Fruit fly (Drosophila melanogaster): ENCODE measurements around the gene Gtpx.

Gene Gtpx

DNA sequence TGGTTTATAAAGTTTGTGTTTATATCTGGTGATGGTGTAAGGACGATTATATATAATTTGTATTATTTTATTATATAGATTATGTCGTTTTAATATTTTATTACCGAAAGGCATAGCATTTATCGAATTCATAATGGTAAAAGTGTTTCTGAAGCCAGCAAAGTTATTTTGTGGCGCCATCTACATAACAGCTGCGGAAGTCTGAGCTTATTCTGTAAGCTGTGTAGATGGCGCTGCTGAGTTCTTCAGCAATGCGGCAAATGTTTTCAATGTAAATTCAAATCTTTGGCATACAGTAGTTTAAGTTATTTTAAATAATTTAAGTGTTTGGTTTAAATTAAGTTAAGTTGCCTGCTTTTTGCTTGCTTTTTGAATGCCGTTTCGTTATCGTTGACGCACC, 37.7 kb upstream of the Gtpx start (continued):
- TF ChIP-seq ind (GFP tag; optimal IDR thresholded peaks at IDR 0.05) (peak; percentile 29), Scr (GFP tag; IDR thresholded peaks at IDR 0.05; ENCODE audit: partially characterized antibody) (no peak), ci (GFP tag; IDR thresholded peaks at IDR 0.05) (no peak; the same call in 2 of the 3 replicates), ewg (GFP tag; optimal IDR thresholded peaks at IDR 0.05) (no peak), chm (GFP tag; IDR thresholded peaks at IDR 0.05) (no peak), HmgZ (tag; optimal IDR thresholded peaks at IDR 0.05) (no peak), phol (tag; optimal IDR thresholded peaks at IDR 0.05) (peak; percentile 21), Dek (tag; optimal IDR thresholded peaks at IDR 0.05) (no peak), fd96Cb (tag; optimal IDR thresholded peaks at IDR 0.05) (peak; percentile 3), CG14667 (GFP tag; IDR thresholded peaks at IDR 0.05) (peak; percentile 47), jigr1 (GFP tag; IDR thresholded peaks at IDR 0.05) (no peak), sisA (GFP tag; IDR thresholded peaks at IDR 0.05) (peak; percentile 56), prd (optimal IDR thresholded peaks at IDR 0.05) (no peak), prd (GFP tag; IDR thresholded peaks at IDR 0.05) (peak; percentile 53; the same call in 2 of the 3 replicates), nau (GFP tag; optimal IDR thresholded peaks at IDR 0.05) (no peak), CG42726 (GFP tag; IDR thresholded peaks at IDR 0.05; ENCODE audit: partially characterized antibody) (peak; percentile 33; the same call in 1 of the 2 replicates), CG11695 (GFP tag; IDR thresholded peaks at IDR 0.05) (no peak), Chrac-16 (GFP tag; optimal IDR thresholded peaks at IDR 0.05) (no peak), Rfx (GFP tag; IDR thresholded peaks at IDR 0.05) (peak; percentile 83), CG17359 (tag; optimal IDR thresholded peaks at IDR 0.05) (peak; percentile 55), Mad (GFP tag; optimal IDR thresholded peaks at IDR 0.05) (no peak), Ssrp (tag; optimal IDR thresholded peaks at IDR 0.05) (no peak), Nf-YB (GFP tag; optimal IDR thresholded peaks at IDR 0.05) (no peak), HHEX (GFP tag; optimal IDR thresholded peaks at IDR 0.05) (peak; percentile 4), jumu (GFP tag; optimal IDR thresholded peaks at IDR 0.05) (no peak), run (tag; optimal IDR thresholded peaks at IDR 0.05) (no peak), pnt (GFP tag; optimal IDR thresholded peaks at IDR 0.05) (no peak), BtbVII (GFP tag; optimal IDR thresholded peaks at IDR 0.05) (no peak), Atf3 (GFP tag; optimal IDR thresholded peaks at IDR 0.05) (no peak), CG11456 (GFP tag; IDR thresholded peaks at IDR 0.05) (peak; percentile 93)

DNA sequence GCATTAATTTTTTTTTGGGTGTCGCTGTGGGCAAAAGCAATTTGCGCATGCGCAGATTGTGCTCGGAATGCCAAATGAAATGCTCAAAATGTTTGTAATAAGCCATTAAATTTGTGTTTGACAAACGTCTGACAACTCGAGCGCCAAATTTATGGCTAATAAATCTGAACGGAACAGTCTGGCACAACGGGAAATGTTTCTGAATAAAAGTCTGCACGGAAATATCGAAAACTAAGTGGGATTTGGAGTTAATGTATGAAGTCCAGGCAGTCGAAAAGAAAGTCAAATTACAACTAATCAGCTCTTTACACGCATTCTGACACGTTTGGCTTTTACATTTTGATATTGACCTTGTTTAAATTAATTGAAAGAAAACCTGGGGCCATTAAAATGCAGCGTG, 34.9 kb upstream of the Gtpx start, which contains the start of gene CG12009:
CG12009 (plus strand) TSS at position 301 of the 400 bp plus-strand sequence.
- TF ChIP-seq Nf-YA (GFP tag; IDR thresholded peaks at IDR 0.05): no peak
- no peak for TF ChIP-seq peb (GFP tag; IDR thresholded peaks at IDR 0.05)
- TF ChIP-seq cwo (GFP tag; optimal IDR thresholded peaks at IDR 0.05): no peak
- no peak for TF ChIP-seq CG9609 (GFP tag; optimal IDR thresholded peaks at IDR 0.05)
- no peak for TF ChIP-seq Asciz (GFP tag; optimal IDR thresholded peaks at IDR 0.05)
- no peak for TF ChIP-seq run (tag; optimal IDR thresholded peaks at IDR 0.05)
- no peak for TF ChIP-seq CG12942 (GFP tag; optimal IDR thresholded peaks at IDR 0.05)
- no peak for TF ChIP-seq CG5953 (GFP tag; IDR thresholded peaks at IDR 0.05)
- no peak for TF ChIP-seq CG9727 (GFP tag; optimal IDR thresholded peaks at IDR 0.05)
- TF ChIP-seq esg (GFP tag; conservative IDR thresholded peaks at IDR 0.05): no peak
- TF ChIP-seq CG2129 (GFP tag; IDR thresholded peaks at IDR 0.05; ENCODE audit: partially characterized antibody): no peak
- TF ChIP-seq org-1 (GFP tag; optimal IDR thresholded peaks at IDR 0.05): no peak
- no peak for TF ChIP-seq CG16815 (GFP tag; optimal IDR thresholded peaks at IDR 0.05)
- TF ChIP-seq CG7372 (GFP tag; IDR thresholded peaks at IDR 0.05): no peak
- no peak for TF ChIP-seq fd96Cb (tag; optimal IDR thresholded peaks at IDR 0.05)
- no peak for TF ChIP-seq CG7357 (GFP tag; IDR thresholded peaks at IDR 0.05)
- TF ChIP-seq CG3407 (GFP tag; optimal IDR thresholded peaks at IDR 0.05): no peak
- TF ChIP-seq CG11695 (GFP tag; IDR thresholded peaks at IDR 0.05): no peak
- no peak for TF ChIP-seq CG9817 (tag; optimal IDR thresholded peaks at IDR 0.05)
- TF ChIP-seq pb (GFP tag; optimal IDR thresholded peaks at IDR 0.05): no peak
